Worm (Caenorhabditis elegans): Measurements from ENCODE around the gene aexr-2.

Gene aexr-2

ce11 chrX:6637933-6638332 is 6.6 kb upstream of the aexr-2 start:
- TF ChIP-seq ceh-28 (tag; optimal IDR thresholded peaks at IDR 0.05) = no peak
- TF ChIP-seq egl-27 (tag; optimal IDR thresholded peaks at IDR 0.05) = no peak
- TF ChIP-seq elt-3 (tag; optimal IDR thresholded peaks at IDR 0.05) = no peak
- TF ChIP-seq ztf-11 (tag; optimal IDR thresholded peaks at IDR 0.05) = no peak

- TF ChIP-seq aly-2 (tag; optimal IDR thresholded peaks at IDR 0.05) (no peak), nhr-28 (tag; optimal IDR thresholded peaks at IDR 0.05) (no peak), snpc-4 (tag; optimal IDR thresholded peaks at IDR 0.05) (no peak), ceh-9 (tag; optimal IDR thresholded peaks at IDR 0.05) (no peak), elt-2 (tag; optimal IDR thresholded peaks at IDR 0.05) (no peak), nhr-23 (tag; optimal IDR thresholded peaks at IDR 0.05) (no peak), unc-39 (tag; optimal IDR thresholded peaks at IDR 0.05) (no peak), nhr-11 (tag; optimal IDR thresholded peaks at IDR 0.05) (no peak), ztf-4 (tag; optimal IDR thresholded peaks at IDR 0.05) (no peak), unc-62 (GFP tag; optimal IDR thresholded peaks at IDR 0.05) (no peak), ama-1 (optimal IDR thresholded peaks at IDR 0.05) (no peak), ceh-16 (tag; optimal IDR thresholded peaks at IDR 0.05) (no peak), nhr-25 (tag; optimal IDR thresholded peaks at IDR 0.05) (no peak), pqm-1 (tag; optimal IDR thresholded peaks at IDR 0.05) (no peak), mdl-1 (tag; optimal IDR thresholded peaks at IDR 0.05) (no peak), elt-1 (tag; optimal IDR thresholded peaks at IDR 0.05) (no peak), daf-12 (tag; optimal IDR thresholded peaks at IDR 0.05) (no peak)
Measured at ce11 chrX:6635173-6635572, 3.8 kb upstream of the aexr-2 start, which contains the start of gene aexr-1. TSS of gene aexr-1 (minus strand) at chrX:6635273.

- TF ChIP-seq ztf-11 (tag; optimal IDR thresholded peaks at IDR 0.05) (no peak), nhr-11 (tag; optimal IDR thresholded peaks at IDR 0.05) (no peak), lin-15B (tag; optimal IDR thresholded peaks at IDR 0.05) (no peak), egl-5 (tag; optimal IDR thresholded peaks at IDR 0.05) (no peak), nhr-25 (tag; optimal IDR thresholded peaks at IDR 0.05) (no peak), nhr-237 (tag; optimal IDR thresholded peaks at IDR 0.05) (no peak), unc-39 (tag; optimal IDR thresholded peaks at IDR 0.05) (no peak), pqm-1 (tag; optimal IDR thresholded peaks at IDR 0.05) (no peak), sea-2 (GFP tag; optimal IDR thresholded peaks at IDR 0.05) (no peak), ztf-4 (tag; optimal IDR thresholded peaks at IDR 0.05) (no peak)
Measured at ce11 chrX:6630645-6631044, 692 bp downstream of the aexr-2 start.

ce11 chrX:6625275-6625674 is 6.1 kb downstream of the aexr-2 start:
- no peak for TF ChIP-seq egl-5 (tag; optimal IDR thresholded peaks at IDR 0.05)
- no peak for TF ChIP-seq nhr-67 (tag; optimal IDR thresholded peaks at IDR 0.05)
- TF ChIP-seq aly-2 (tag; optimal IDR thresholded peaks at IDR 0.05) = no peak
- no peak for TF ChIP-seq ztf-11 (tag; optimal IDR thresholded peaks at IDR 0.05)
- TF ChIP-seq fos-1 (tag; optimal IDR thresholded peaks at IDR 0.05) = no peak
- TF ChIP-seq elt-2 (tag; optimal IDR thresholded peaks at IDR 0.05) = no peak
- TF ChIP-seq fkh-10 (GFP tag; optimal IDR thresholded peaks at IDR 0.05) = no peak
- no peak for TF ChIP-seq nhr-28 (tag; optimal IDR thresholded peaks at IDR 0.05)
- no peak for TF ChIP-seq zag-1 (tag; optimal IDR thresholded peaks at IDR 0.05)
- no peak for TF ChIP-seq egl-27 (tag; optimal IDR thresholded peaks at IDR 0.05)
- TF ChIP-seq nhr-43 (tag; optimal IDR thresholded peaks at IDR 0.05; ENCODE audit: poor library complexity, severe bottlenecking) = no peak
- no peak for TF ChIP-seq fkh-2 (tag; optimal IDR thresholded peaks at IDR 0.05)
- no peak for TF ChIP-seq ztf-4 (tag; optimal IDR thresholded peaks at IDR 0.05)
- no peak for TF ChIP-seq ZK546.5 (tag; optimal IDR thresholded peaks at IDR 0.05)
- no peak for TF ChIP-seq eor-1 (tag; optimal IDR thresholded peaks at IDR 0.05)
- TF ChIP-seq nfya-1 (tag; optimal IDR thresholded peaks at IDR 0.05; ENCODE audit: insufficient read depth) = no peak

- no peak for TF ChIP-seq nhr-11 (tag; optimal IDR thresholded peaks at IDR 0.05)
- TF ChIP-seq lin-39 (tag; optimal IDR thresholded peaks at IDR 0.05) = no peak
Measured at ce11 chrX:6622552-6623236, 8.6 kb downstream of the aexr-2 start, which contains the start of gene clec-266. TSS of gene clec-266 (minus strand) at chrX:6622915.
